Worm (Caenorhabditis elegans): ENCODE results near the gene F54A3.5.

The F54A3.5 gene

DNA sequence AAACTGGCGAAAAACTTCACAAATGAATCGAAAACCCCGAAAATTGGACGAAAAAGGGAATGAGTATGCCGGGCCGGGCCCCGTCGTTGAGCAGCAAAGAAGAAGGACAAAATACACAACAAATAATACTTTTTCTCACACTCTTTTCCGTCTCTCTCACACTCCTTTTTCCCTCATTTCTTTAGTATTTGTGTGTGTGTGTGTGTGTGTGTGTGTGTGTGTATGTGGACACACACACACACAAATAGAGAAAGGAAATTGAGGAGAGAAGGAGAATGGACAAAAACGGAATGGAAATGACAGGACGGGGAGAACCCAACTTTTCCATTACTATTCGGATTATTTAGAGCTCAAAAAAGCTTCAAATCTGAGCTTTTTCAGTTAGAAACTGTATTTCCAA, 30.0 kb downstream of the F54A3.5 start (continued):
- TF ChIP-seq xbp-1 (tag; optimal IDR thresholded peaks at IDR 0.05) (peak; percentile 21), nhr-11 (tag; optimal IDR thresholded peaks at IDR 0.05) (no peak), zag-1 (tag; optimal IDR thresholded peaks at IDR 0.05) (peak; percentile 39), irx-1 (tag; optimal IDR thresholded peaks at IDR 0.05) (no peak), nhr-20 (tag; optimal IDR thresholded peaks at IDR 0.05) (peak; percentile 21), nhr-12 (tag; optimal IDR thresholded peaks at IDR 0.05) (no peak), hpl-2 (GFP tag; optimal IDR thresholded peaks at IDR 0.05) (no peak), nhr-28 (tag; optimal IDR thresholded peaks at IDR 0.05) (no peak), swsn-7 (tag; optimal IDR thresholded peaks at IDR 0.05) (peak; percentile 39), C04F5.9 (tag; optimal IDR thresholded peaks at IDR 0.05) (no peak), mab-9 (GFP tag; IDR thresholded peaks at IDR 0.05) (no peak), pag-3 (tag; optimal IDR thresholded peaks at IDR 0.05; ENCODE audit: borderline replicate concordance, insufficient read depth) (no peak), C16A3.4 (tag; optimal IDR thresholded peaks at IDR 0.05) (peak; percentile 69), dsc-1 (tag; optimal IDR thresholded peaks at IDR 0.05) (no peak), tlp-1 (tag; optimal IDR thresholded peaks at IDR 0.05) (no peak), hlh-4 (tag; optimal IDR thresholded peaks at IDR 0.05) (no peak), ceh-88 (GFP tag; IDR thresholded peaks at IDR 0.05) (no peak), blmp-1 (tag; optimal IDR thresholded peaks at IDR 0.05) (peak; percentile 39), elt-3 (tag; optimal IDR thresholded peaks at IDR 0.05) (no peak), Y116A8C.19 (tag; optimal IDR thresholded peaks at IDR 0.05; ENCODE audit: borderline replicate concordance) (no peak), lsy-2 (tag; optimal IDR thresholded peaks at IDR 0.05) (peak; percentile 50 to 77), nhr-19 (GFP tag; conservative IDR thresholded peaks at IDR 0.05) (peak; percentile 22; the same call in 1 of the 2 replicates), ceh-90 (tag; optimal IDR thresholded peaks at IDR 0.05) (no peak), ets-5 (GFP tag; IDR thresholded peaks at IDR 0.05) (no peak), skn-1 (tag; optimal IDR thresholded peaks at IDR 0.05) (no peak), lin-14 (GFP tag; optimal IDR thresholded peaks at IDR 0.05) (peak; percentile 87), F16B12.6 (tag; optimal IDR thresholded peaks at IDR 0.05) (peak; percentile 41), nhr-47 (tag; optimal IDR thresholded peaks at IDR 0.05) (peak; percentile 12)

DNA sequence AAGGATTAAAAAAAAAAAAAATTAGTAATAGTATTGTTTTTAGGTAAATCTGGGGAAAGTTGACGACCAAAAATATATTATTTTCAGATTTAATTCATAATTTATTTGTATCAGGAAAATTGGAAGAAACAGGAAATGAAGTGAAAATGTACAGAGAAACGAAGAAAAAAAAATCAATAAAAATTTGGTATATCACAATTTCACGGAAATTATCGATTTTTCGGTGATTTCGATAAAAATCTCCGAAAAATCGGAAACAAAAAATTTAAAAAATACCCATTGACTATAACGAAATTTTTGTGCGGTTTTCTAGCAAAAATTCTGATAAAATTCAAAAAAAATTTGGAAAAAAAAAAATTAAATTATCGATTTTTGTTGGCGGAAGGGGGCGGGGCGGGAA, 33.2 kb downstream of the F54A3.5 start:
- TF ChIP-seq efl-3 (GFP tag; optimal IDR thresholded peaks at IDR 0.05) = no peak
- TF ChIP-seq sup-37 (GFP tag; optimal IDR thresholded peaks at IDR 0.05) = no peak
- TF ChIP-seq C34B4.2 (tag; optimal IDR thresholded peaks at IDR 0.05) = no peak
- no peak for TF ChIP-seq aha-1 (tag; optimal IDR thresholded peaks at IDR 0.05)
- no peak for TF ChIP-seq pax-3 (tag; optimal IDR thresholded peaks at IDR 0.05)
- TF ChIP-seq mab-9 (GFP tag; IDR thresholded peaks at IDR 0.05) = no peak
- TF ChIP-seq lin-15B (tag; optimal IDR thresholded peaks at IDR 0.05) = no peak
- TF ChIP-seq ama-1 (optimal IDR thresholded peaks at IDR 0.05) = no peak
- no peak for TF ChIP-seq C16A3.4 (tag; optimal IDR thresholded peaks at IDR 0.05)
- TF ChIP-seq ceh-90 (tag; optimal IDR thresholded peaks at IDR 0.05) = no peak
- TF ChIP-seq vab-15 (tag; optimal IDR thresholded peaks at IDR 0.05) = no peak
- no peak for TF ChIP-seq hpl-2 (GFP tag; optimal IDR thresholded peaks at IDR 0.05)
- TF ChIP-seq pqm-1 (tag; optimal IDR thresholded peaks at IDR 0.05) = no peak
- no peak for TF ChIP-seq F16B12.6 (tag; optimal IDR thresholded peaks at IDR 0.05)
- TF ChIP-seq alr-1 (tag; optimal IDR thresholded peaks at IDR 0.05; ENCODE audit: borderline replicate concordance) = no peak
- no peak for TF ChIP-seq fkh-10 (GFP tag; optimal IDR thresholded peaks at IDR 0.05)
- no peak for TF ChIP-seq unc-30 (tag; optimal IDR thresholded peaks at IDR 0.05)

DNA sequence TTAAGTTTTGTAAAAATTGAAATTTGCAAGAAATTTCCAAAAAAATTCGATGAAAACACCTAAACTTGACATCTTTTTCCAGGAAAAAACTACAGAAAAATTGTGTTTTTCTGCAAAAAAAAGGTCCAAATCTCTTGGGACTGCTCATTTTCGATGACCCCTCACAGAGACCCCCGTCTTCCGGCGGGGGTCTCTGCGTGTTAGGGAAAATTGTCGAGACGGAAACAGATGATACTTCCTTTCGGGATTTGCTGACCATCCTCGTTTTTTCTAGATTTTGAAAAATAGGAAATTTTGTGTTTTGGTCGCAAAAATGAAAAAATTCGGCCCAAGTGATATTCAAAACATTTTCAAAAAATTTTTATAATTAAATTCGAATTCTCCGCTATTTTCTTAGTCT, 34.1 kb downstream of the F54A3.5 start:
- TF ChIP-seq lin-14 (GFP tag; optimal IDR thresholded peaks at IDR 0.05) (peak; percentile 70), lir-3 (tag; optimal IDR thresholded peaks at IDR 0.05; ENCODE audit: poor library complexity) (no peak), unc-86 (tag; optimal IDR thresholded peaks at IDR 0.05) (peak; percentile 1)

All from whole organism, L1 larva.